Fruit fly (Drosophila melanogaster) S2 (cell line): Measurements from ENCODE around the gene LManII.

ENCODE experiments used
- CG8478 ChIP-seq: fragments of >200 bp; optimal IDR thresholded peaks from 2 replicates; lab custom pipeline; 2018
- CTCF ChIP-seq, 2 experiments: fragments of >200 bp; optimal IDR thresholded peaks; 2 replicates each; lab custom pipeline; 2018

dm6 chr2L:10502244-10502643, 44.8 kb downstream of the LManII start:
- TF ChIP-seq CTCF (optimal IDR thresholded peaks at IDR 0.05; lab: Kevin White, UChicago) (no peak), CG8478 (lab: Kevin White, UChicago) (no peak)
